Worm (Caenorhabditis elegans) whole organism, L4 larva: Measurements from ENCODE around the gene puf-9.
A peak's percentile ranks its signal among the peaks of the same experiment; 100 is the strongest.

Experiments
- F37D6.2 ChIP-seq: sonication (generic microtip); optimal IDR thresholded peaks from 2 replicates; lab custom pipeline; 2016; ENCODE audit warnings: mild to moderate bottlenecking, missing genetic modification characterization, missing compliant biosample characterization
- T20F7.1 ChIP-seq: fragments of 200-800 bp; sonication (Bioruptor generic); optimal IDR thresholded peaks from 2 replicates; lab custom pipeline; 2018; ENCODE audit warnings: mild to moderate bottlenecking, missing genetic modification characterization, missing compliant biosample characterization
- Y5F2A.4 ChIP-seq: fragments of 200-800 bp; sonication (Bioruptor generic); optimal IDR thresholded peaks from 2 replicates; lab custom pipeline; 2018; ENCODE audit warnings: mild to moderate bottlenecking, missing genetic modification characterization, missing compliant biosample characterization
- Y75B8A.6 ChIP-seq: fragments of 200-800 bp; sonication (Bioruptor generic); IDR thresholded peaks from 2 replicates; pipeline ENCODE4 v1.3.6; 2022; ENCODE audit warnings: missing genetic modification reagents, missing genetic modification characterization, missing compliant biosample characterization
- aha-1 ChIP-seq: fragments of 150-350 bp; peaks from one replicate; lab custom pipeline; 2014; ENCODE audit warnings: missing biosample characterization, missing genetic modification characterization
- aly-2 ChIP-seq: sonication (generic microtip); optimal IDR thresholded peaks from 2 replicates; lab custom pipeline; 2018; ENCODE audit warnings: missing biosample characterization, missing genetic modification characterization
- arid-1 ChIP-seq: fragments of 200-800 bp; sonication (Bioruptor generic); conservative IDR thresholded peaks from 2 replicates; pipeline ENCODE4 v1.3.6; 2022; ENCODE audit warnings: missing genetic modification reagents, missing genetic modification characterization, missing compliant biosample characterization
- ceh-44 ChIP-seq: fragments of 200-800 bp; sonication (Bioruptor generic); IDR thresholded peaks from 2 replicates; pipeline ENCODE4 v1.3.6; 2022; ENCODE audit warnings: missing genetic modification reagents, missing genetic modification characterization, missing compliant biosample characterization
- ceh-62 ChIP-seq: sonication (generic microtip); optimal IDR thresholded peaks from 2 replicates; lab custom pipeline; 2017; ENCODE audit warnings: missing biosample characterization, missing genetic modification characterization
- cey-2 ChIP-seq: sonication (generic microtip); optimal IDR thresholded peaks from 3 replicates; lab custom pipeline; 2017; ENCODE audit warnings: missing genetic modification characterization, mild to moderate bottlenecking, missing compliant biosample characterization, antibody characterized with exemption, borderline replicate concordance; ENCODE audit not compliant: insufficient read depth
- daf-12 ChIP-seq: fragments of 150-350 bp; optimal IDR thresholded peaks from 2 replicates; lab custom pipeline; 2014; ENCODE audit warnings: missing biosample characterization, missing genetic modification reagents, missing genetic modification characterization
- daf-8 ChIP-seq: fragments of 200-800 bp; sonication (Bioruptor generic); IDR thresholded peaks from 2 replicates; pipeline ENCODE4 v1.3.6; 2022; ENCODE audit warnings: missing genetic modification characterization, missing compliant biosample characterization
- dpl-1 ChIP-seq: fragments of 150-350 bp; optimal IDR thresholded peaks from 2 replicates; lab custom pipeline; 2014; ENCODE audit warnings: missing biosample characterization, missing genetic modification reagents, missing genetic modification characterization
- egl-43 ChIP-seq: fragments of 200-800 bp; sonication (Bioruptor generic); IDR thresholded peaks from 2 replicates; pipeline ENCODE4 v1.3.6; 2022; ENCODE audit warnings: missing genetic modification reagents, missing genetic modification characterization, missing compliant biosample characterization
- fkh-10 ChIP-seq: fragments of 150-350 bp; optimal IDR thresholded peaks from 2 replicates; lab custom pipeline; 2014; ENCODE audit warnings: missing biosample characterization, missing genetic modification reagents, missing genetic modification characterization
- hmg-1.1 ChIP-seq: fragments of 200-800 bp; sonication (Bioruptor generic); IDR thresholded peaks from 2 replicates; pipeline ENCODE4 v1.3.6; 2022; ENCODE audit warnings: missing genetic modification reagents, missing genetic modification characterization, missing compliant biosample characterization
- jun-1 ChIP-seq: fragments of 150-350 bp; optimal IDR thresholded peaks from 2 replicates; lab custom pipeline; 2014; ENCODE audit warnings: missing biosample characterization, missing genetic modification reagents, missing genetic modification characterization
- lir-3 ChIP-seq: sonication (generic microtip); optimal IDR thresholded peaks from 2 replicates; lab custom pipeline; 2016; ENCODE audit warnings: mild to moderate bottlenecking, missing genetic modification characterization, missing compliant biosample characterization
- madf-5 ChIP-seq, 2 experiments: fragments of 200-800 bp; sonication (Bioruptor generic); IDR thresholded peaks; 2 replicates each; pipeline ENCODE4 v1.3.6; 2022; ENCODE audit warnings: missing compliant biosample characterization in 2 of 2, missing genetic modification characterization in 2 of 2
- mep-1 ChIP-seq: fragments of 150-350 bp; sonication (generic microtip); optimal IDR thresholded peaks from 3 replicates; lab custom pipeline; 2014; ENCODE audit warnings: missing biosample characterization, missing genetic modification characterization
- mes-2 ChIP-seq: sonication (generic microtip); optimal IDR thresholded peaks from 2 replicates; lab custom pipeline; 2016; ENCODE audit warnings: missing genotype, mild to moderate bottlenecking, missing genetic modification characterization, missing compliant biosample characterization; ENCODE audit not compliant: poor library complexity, severe bottlenecking
- mxl-3 ChIP-seq: fragments of 200-800 bp; sonication (Bioruptor generic); optimal IDR thresholded peaks from 2 replicates; lab custom pipeline; 2018; ENCODE audit warnings: mild to moderate bottlenecking, missing genetic modification characterization, missing compliant biosample characterization
- nhr-10 ChIP-seq: fragments of 150-350 bp; optimal IDR thresholded peaks from 2 replicates; lab custom pipeline; 2014; ENCODE audit warnings: missing biosample characterization, missing genetic modification characterization
- nhr-102 ChIP-seq: sonication (generic microtip); optimal IDR thresholded peaks from 2 replicates; lab custom pipeline; 2016; ENCODE audit warnings: mild to moderate bottlenecking, missing genetic modification characterization, moderate library complexity, missing compliant biosample characterization
- nhr-11 ChIP-seq: fragments of 150-350 bp; optimal IDR thresholded peaks from 2 replicates; lab custom pipeline; 2014; ENCODE audit warnings: missing biosample characterization, missing genetic modification characterization
- nhr-111 ChIP-seq: fragments of 200-800 bp; sonication (Bioruptor generic); optimal IDR thresholded peaks from 2 replicates; lab custom pipeline; 2018; ENCODE audit warnings: mild to moderate bottlenecking, missing genetic modification characterization, missing compliant biosample characterization
- nhr-77 ChIP-seq: fragments of 150-350 bp; optimal IDR thresholded peaks from 2 replicates; lab custom pipeline; 2014; ENCODE audit warnings: missing biosample characterization, missing genetic modification characterization
- pqm-1 ChIP-seq: sonication (generic microtip); optimal IDR thresholded peaks from 2 replicates; lab custom pipeline; 2017; ENCODE audit warnings: missing biosample characterization, missing genetic modification characterization
- snpc-4 ChIP-seq: fragments of 150-350 bp; optimal IDR thresholded peaks from 2 replicates; lab custom pipeline; 2014; ENCODE audit warnings: missing biosample characterization, missing genetic modification characterization
- spr-3 ChIP-seq: fragments of 200-800 bp; sonication (Bioruptor generic); optimal IDR thresholded peaks from 2 replicates; lab custom pipeline; 2018; ENCODE audit warnings: mild to moderate bottlenecking, missing genetic modification characterization, missing compliant biosample characterization
- tag-97 ChIP-seq: fragments of 200-800 bp; sonication (Bioruptor generic); IDR thresholded peaks from 2 replicates; pipeline ENCODE4 v1.3.6; 2022; ENCODE audit warnings: missing genetic modification characterization, missing compliant biosample characterization
- tra-1 ChIP-seq: fragments of 200-800 bp; sonication (Bioruptor generic); IDR thresholded peaks from 2 replicates; pipeline ENCODE4 v1.3.6; 2022; ENCODE audit warnings: missing genetic modification reagents, missing genetic modification characterization, missing compliant biosample characterization
- unc-62 ChIP-seq, 3 experiments: fragments of 150-350 bp in 1 of 3; sonication (generic microtip); optimal IDR thresholded peaks in 2 of 3; peaks in 1 of 3; 1 replicate in 1 of 3; 2 replicates in 2 of 3; lab custom pipeline; 2014 to 2017; ENCODE audit warnings: missing biosample characterization in 3 of 3, missing genetic modification characterization in 3 of 3, missing genetic modification reagents in 3 of 3, missing genotype in 1 of 3
- vab-7 ChIP-seq: fragments of 200-800 bp; sonication (Bioruptor generic); IDR thresholded peaks from 2 replicates; pipeline ENCODE4 v1.3.6; 2022; ENCODE audit warnings: missing genetic modification reagents, missing genetic modification characterization, missing compliant biosample characterization
- zag-1 ChIP-seq: fragments of 150-350 bp; optimal IDR thresholded peaks from 2 replicates; lab custom pipeline; 2014; ENCODE audit warnings: missing biosample characterization, missing genetic modification characterization
- zfp-3 ChIP-seq: fragments of 200-800 bp; sonication (Bioruptor generic); conservative IDR thresholded peaks from 2 replicates; pipeline ENCODE4 v1.3.6; 2022; ENCODE audit warnings: missing genetic modification reagents, missing genetic modification characterization, missing compliant biosample characterization

puf-9 gene

DNA sequence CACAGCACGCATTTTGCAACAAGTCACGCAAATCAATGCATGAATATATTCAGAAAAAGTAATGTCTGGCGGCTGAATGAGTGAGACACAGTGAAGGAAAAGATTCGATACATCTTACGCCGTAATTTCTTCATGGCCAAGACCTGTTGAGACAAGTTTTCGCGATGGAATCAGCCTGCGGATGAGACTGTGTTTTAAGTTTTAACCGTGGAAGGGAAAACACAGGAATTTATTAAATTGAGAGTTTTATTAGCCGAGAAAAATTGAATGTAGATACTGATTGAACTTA, 12.7 kb downstream of the puf-9 start, which contains the start of gene hog-1:
TSS of gene hog-1 (minus strand) at position 101 of the 289 bp plus-strand sequence.
- TF ChIP-seq jun-1 (tag; lab: Kevin White, UChicago) (no peak), tra-1 (GFP tag; lab: Robert Waterston, UW) (no peak), zfp-3 (GFP tag; lab: Robert Waterston, UW) (no peak), tag-97 (GFP tag; lab: Robert Waterston, UW) (no peak), daf-8 (GFP tag; lab: Robert Waterston, UW) (no peak), lir-3 (no peak), nhr-10 (tag; lab: Kevin White, UChicago) (no peak), egl-43 (GFP tag; lab: Robert Waterston, UW) (no peak), dpl-1 (GFP tag; lab: Kevin White, UChicago) (no peak), snpc-4 (tag; lab: Kevin White, UChicago) (no peak), arid-1 (no peak), F37D6.2 (tag; lab: Kevin White, UChicago) (no peak), Y5F2A.4 (GFP tag; lab: Kevin White, UChicago) (no peak)

- TF ChIP-seq zag-1 (tag; lab: Kevin White, UChicago) (no peak), mxl-3 (peak; percentile 4), daf-12 (tag; lab: Kevin White, UChicago) (no peak), cey-2 (tag; lab: Kevin White, UChicago) (no peak), unc-62 (GFP tag; optimal IDR thresholded peaks at IDR 0.05 in 1 of 2; lab: Kevin White, UChicago) (peak in 1 of 2 experiments; percentile 57), unc-62 (tag; optimal IDR thresholded peaks at IDR 0.05; lab: Kevin White, UChicago) (no peak)
Measured at ce11 chrX:5854452-5855234, 13.3 kb downstream of the puf-9 start.

- peak; percentile 51 for TF ChIP-seq fkh-10 (GFP tag; lab: Kevin White, UChicago)
- no peak for TF ChIP-seq dpl-1 (GFP tag; lab: Kevin White, UChicago)
Measured at ce11 chrX:5859161-5859560, 17.8 kb downstream of the puf-9 start.

DNA sequence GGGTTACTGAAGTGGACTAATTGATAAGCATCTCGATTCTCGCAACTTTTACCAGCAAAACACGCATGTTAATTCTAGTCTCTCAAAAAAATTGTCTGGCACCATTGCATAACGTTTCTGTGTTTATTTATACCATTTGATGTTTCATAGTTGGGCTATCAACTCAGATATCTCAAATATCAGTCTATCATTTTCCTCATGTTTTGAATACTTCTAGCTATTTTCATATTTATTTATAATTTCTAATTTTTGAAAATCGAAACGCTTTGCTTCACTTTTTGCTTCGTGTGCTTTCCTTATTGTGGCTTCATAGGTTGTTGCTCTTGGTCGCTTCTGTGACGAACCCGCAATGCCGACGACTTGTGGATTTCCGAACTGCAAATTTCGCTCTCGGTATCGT, 21.0 kb downstream of the puf-9 start, which contains the start of gene ctbp-1:
TSS of gene ctbp-1 (plus strand) at position 301 of the 400 bp plus-strand sequence.
- no peak for TF ChIP-seq T20F7.1
- TF ChIP-seq nhr-77: no peak
- TF ChIP-seq spr-3 (GFP tag; lab: Kevin White, UChicago): no peak
- TF ChIP-seq pqm-1 (tag; lab: Kevin White, UChicago): no peak
- TF ChIP-seq, all 104 proteins: peak for 0

DNA sequence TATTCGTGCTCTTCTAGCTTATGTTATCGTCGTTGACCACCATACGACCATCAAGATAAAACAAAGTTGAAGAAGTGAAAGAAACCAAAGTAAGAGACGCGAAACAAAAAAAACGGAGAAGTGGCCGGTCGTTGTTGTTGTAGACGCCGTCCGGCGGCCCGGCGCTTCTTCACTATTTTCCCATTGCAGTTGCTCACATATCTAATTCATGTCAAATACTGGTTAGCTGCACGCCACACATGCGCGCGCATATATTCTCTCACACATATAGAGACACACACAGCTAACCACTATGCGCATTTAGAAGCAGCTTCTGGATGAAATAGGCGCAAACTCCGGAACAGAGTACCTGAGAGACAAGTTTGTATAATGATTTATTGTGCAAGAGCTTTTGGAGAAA, 26.6 kb downstream of the puf-9 start:
- TF ChIP-seq ceh-44 (GFP tag; lab: Robert Waterston, UW): no peak
- no peak for TF ChIP-seq cey-2 (tag; lab: Kevin White, UChicago)
- no peak for TF ChIP-seq Y75B8A.6 (GFP tag; lab: Robert Waterston, UW)
- TF ChIP-seq unc-62 (GFP tag; optimal IDR thresholded peaks at IDR 0.05 in 1 of 2; lab: Kevin White, UChicago): peak in 1 of 2 experiments; percentile 93
- TF ChIP-seq unc-62 (tag; optimal IDR thresholded peaks at IDR 0.05; lab: Kevin White, UChicago): no peak
- TF ChIP-seq nhr-111 (GFP tag; lab: Kevin White, UChicago): no peak
- no peak for TF ChIP-seq tra-1 (GFP tag; lab: Robert Waterston, UW)
- TF ChIP-seq nhr-11 (tag; lab: Kevin White, UChicago): no peak
- TF ChIP-seq aha-1 (tag; lab: Kevin White, UChicago): peak; percentile 40
- TF ChIP-seq mep-1 (tag; lab: Kevin White, UChicago): no peak
- no peak for TF ChIP-seq madf-5 (GFP tag; IDR thresholded peaks at IDR 0.05; lab: Robert Waterston, UW)
- no peak for TF ChIP-seq egl-43 (GFP tag; lab: Robert Waterston, UW)
- no peak for TF ChIP-seq nhr-102 (tag; lab: Kevin White, UChicago)
- TF ChIP-seq ceh-62 (tag; lab: Kevin White, UChicago): no peak
- 0 out of 2 replicates have a peak, but pooled peaks have one; percentile 8 for TF ChIP-seq vab-7 (GFP tag; lab: Robert Waterston, UW)
- TF ChIP-seq hmg-1.1 (GFP tag; lab: Robert Waterston, UW): no peak
- no peak for TF ChIP-seq zag-1 (tag; lab: Kevin White, UChicago)
- peak; percentile 13 for TF ChIP-seq mes-2 (tag; lab: Kevin White, UChicago)
- TF ChIP-seq aly-2 (tag; lab: Kevin White, UChicago): no peak
- TF ChIP-seq snpc-4 (tag; lab: Kevin White, UChicago): no peak
